Worm (Caenorhabditis elegans) whole organism, early embryonic: ENCODE data around the gene W08E12.2.

Source experiments
- B0310.2 ChIP-seq: sonication (generic microtip); optimal IDR thresholded peaks from 2 replicates; lab custom pipeline; 2016; ENCODE audit warnings: mild to moderate bottlenecking, missing genetic modification characterization, missing compliant biosample characterization
- F13C5.2 ChIP-seq: sonication (generic microtip); optimal IDR thresholded peaks from 2 replicates; lab custom pipeline; 2017; ENCODE audit warnings: mild to moderate bottlenecking, missing genetic modification characterization, inconsistent platforms, missing compliant biosample characterization
- flt-1 ChIP-seq: fragments of 200-800 bp; sonication (Bioruptor generic); IDR thresholded peaks from 2 replicates; pipeline ENCODE4 v1.3.6; 2022; ENCODE audit warnings: missing genetic modification characterization, missing compliant biosample characterization
- hmbx-1 ChIP-seq: sonication (generic microtip); optimal IDR thresholded peaks from 2 replicates; lab custom pipeline; 2016; ENCODE audit warnings: mild to moderate bottlenecking, missing genetic modification characterization, missing compliant biosample characterization
- sea-1 ChIP-seq: fragments of 200-800 bp; sonication (Bioruptor generic); conservative IDR thresholded peaks from 2 replicates; pipeline ENCODE4 v1.3.6; 2022; ENCODE audit warnings: missing genetic modification characterization, missing compliant biosample characterization

- no peak for TF ChIP-seq hmbx-1 (tag; lab: Kevin White, UChicago)
- TF ChIP-seq sea-1 (GFP tag; lab: Robert Waterston, UW) = no peak
- TF ChIP-seq flt-1 (GFP tag; lab: Robert Waterston, UW) = no peak
- no peak for TF ChIP-seq B0310.2 (tag; lab: Kevin White, UChicago)
- no peak for TF ChIP-seq F13C5.2
Measured at ce11 chrIV:3338176-3338575, 32.5 kb downstream of the W08E12.2 start.
